Fruit fly (Drosophila melanogaster): Measurements from ENCODE around the gene LysX.

The LysX gene

DNA sequence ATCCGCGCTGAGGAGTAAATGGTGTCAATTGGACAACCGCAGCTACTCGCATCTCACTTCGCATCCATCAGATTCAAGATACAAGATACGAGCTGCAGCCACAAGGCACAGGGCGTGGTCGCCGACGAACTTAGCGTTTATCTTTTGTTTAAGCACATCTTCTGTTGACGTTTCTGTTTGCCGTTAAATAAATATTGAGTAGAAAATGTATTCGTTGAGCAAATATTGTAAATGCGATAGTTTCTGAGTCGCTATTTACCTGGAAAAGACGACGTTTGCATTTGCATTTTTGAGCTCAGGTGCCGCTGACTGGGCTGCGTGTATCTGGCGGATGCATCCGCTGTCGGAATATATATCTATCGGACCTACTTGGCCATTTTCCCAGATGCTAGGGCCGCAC, 28.8 kb downstream of the LysX start (continued):
- TF ChIP-seq CG4318 (GFP tag; optimal IDR thresholded peaks at IDR 0.05) (no peak), CG6163 (GFP tag; IDR thresholded peaks at IDR 0.05) (peak; percentile 57), esn (GFP tag; optimal IDR thresholded peaks at IDR 0.05) (no peak), Met (GFP tag; optimal IDR thresholded peaks at IDR 0.05) (no peak), CG34406 (GFP tag; optimal IDR thresholded peaks at IDR 0.05) (no peak), Smox (GFP tag; optimal IDR thresholded peaks at IDR 0.05) (no peak), CG6792 (GFP tag; optimal IDR thresholded peaks at IDR 0.05) (no peak), CG6854 (GFP tag; optimal IDR thresholded peaks at IDR 0.05) (no peak), Eip93F (GFP tag; optimal IDR thresholded peaks at IDR 0.05) (no peak), salr (GFP tag; optimal IDR thresholded peaks at IDR 0.05) (no peak), fd59A (GFP tag; optimal IDR thresholded peaks at IDR 0.05) (no peak), CG6808 (GFP tag; optimal IDR thresholded peaks at IDR 0.05) (no peak), fkh (GFP tag; optimal IDR thresholded peaks at IDR 0.05) (peak; percentile 91), ss (GFP tag; optimal IDR thresholded peaks at IDR 0.05) (peak in 1 of 2 experiments; percentile 7), CG8632 (GFP tag; optimal IDR thresholded peaks at IDR 0.05) (no peak), Lpt (GFP tag; optimal IDR thresholded peaks at IDR 0.05) (no peak), CG3919 (GFP tag; optimal IDR thresholded peaks at IDR 0.05) (no peak)

dm6 chr3L:1165808-1166207, 29.3 kb downstream of the LysX start:
- TF ChIP-seq Gug (GFP tag; IDR thresholded peaks at IDR 0.05) (peak; percentile 28), Sox15 (GFP tag; optimal IDR thresholded peaks at IDR 0.05) (no peak), CG10669 (GFP tag; optimal IDR thresholded peaks at IDR 0.05) (no peak), dsx (GFP tag; optimal IDR thresholded peaks at IDR 0.05; ENCODE audit: poor library complexity, severe bottlenecking) (no peak), cyc (GFP tag; optimal IDR thresholded peaks at IDR 0.05) (no peak), CG32006 (GFP tag; optimal IDR thresholded peaks at IDR 0.05) (peak; percentile 1), Blimp-1 (GFP tag; optimal IDR thresholded peaks at IDR 0.05) (no peak), Eip75B (GFP tag; optimal IDR thresholded peaks at IDR 0.05) (peak; percentile 46), CG1621 (tag; optimal IDR thresholded peaks at IDR 0.05) (no peak), Ets96B (tag; optimal IDR thresholded peaks at IDR 0.05) (peak; percentile 30), Smox (GFP tag; optimal IDR thresholded peaks at IDR 0.05) (no peak), topi (GFP tag; optimal IDR thresholded peaks at IDR 0.05) (no peak), CG6163 (GFP tag; IDR thresholded peaks at IDR 0.05) (peak; percentile 75), CG10631 (GFP tag; optimal IDR thresholded peaks at IDR 0.05) (peak; percentile 42), eg (GFP tag; IDR thresholded peaks at IDR 0.05) (peak; percentile 57), CG11294 (GFP tag; IDR thresholded peaks at IDR 0.05) (peak; percentile 21; the same call in 1 of the 2 replicates), spab (GFP tag; optimal IDR thresholded peaks at IDR 0.05) (no peak), fd59A (GFP tag; optimal IDR thresholded peaks at IDR 0.05) (no peak), Hr4 (GFP tag; optimal IDR thresholded peaks at IDR 0.05) (peak; percentile 33), CG3032 (tag; optimal IDR thresholded peaks at IDR 0.05) (no peak), ss (GFP tag; optimal IDR thresholded peaks at IDR 0.05) (no peak), Hr38 (GFP tag; optimal IDR thresholded peaks at IDR 0.05) (no peak), CG8119 (GFP tag; IDR thresholded peaks at IDR 0.05) (0 out of 3 replicates have a peak, but pooled peaks have one; percentile 20), achi (GFP tag; optimal IDR thresholded peaks at IDR 0.05) (peak; percentile 18), Eip78C (GFP tag) (peak; percentile 31), svp (GFP tag) (no peak), CG16779 (tag; optimal IDR thresholded peaks at IDR 0.05) (peak; percentile 19), CG15336 (GFP tag; IDR thresholded peaks at IDR 0.05) (peak; percentile 42; the same call in 1 of the 2 replicates), CG34406 (GFP tag; optimal IDR thresholded peaks at IDR 0.05) (no peak), net (GFP tag; optimal IDR thresholded peaks at IDR 0.05) (peak; percentile 0)

Measured in whole organism, prepupa.